Fruit fly (Drosophila melanogaster) whole organism, embryonic: Measurements from ENCODE around the gene Hinfp.
A peak's percentile ranks its signal among the peaks of the same experiment; 100 is the strongest.

Source experiments
- Ada2b ChIP-seq: fragments of 200-800 bp; sonication (Bioruptor generic); IDR thresholded peaks from 2 replicates; pipeline ENCODE4 v1.3.6; 2022; ENCODE audit warnings: missing biosample characterization, missing genetic modification characterization
- B-H1 ChIP-seq: fragments of 200-800 bp; sonication (Bioruptor generic); IDR thresholded peaks from 3 replicates; pipeline ENCODE4 v1.3.6; 2022; ENCODE audit warnings: missing biosample characterization, missing genetic modification characterization
- Bgb ChIP-seq: fragments of 200-800 bp; sonication (Bioruptor generic); IDR thresholded peaks from 2 replicates; pipeline ENCODE4 v1.3.6; 2022; ENCODE audit warnings: missing biosample characterization, missing genetic modification characterization; ENCODE audit not compliant: partially characterized antibody
- C15 ChIP-seq: fragments of 200-800 bp; sonication (Bioruptor generic); IDR thresholded peaks from 3 replicates; pipeline ENCODE4 v1.3.6; 2022; ENCODE audit warnings: missing biosample characterization, missing genetic modification characterization
- CG10959 ChIP-seq: fragments of 200-800 bp; sonication (Bioruptor generic); IDR thresholded peaks from 2 replicates; pipeline ENCODE4 v1.3.6; 2022; ENCODE audit warnings: missing biosample characterization, missing genetic modification characterization
- CG11093 ChIP-seq: fragments of 200-800 bp; sonication (Bioruptor generic); IDR thresholded peaks from 3 replicates; pipeline ENCODE4 v1.3.6; 2022; ENCODE audit warnings: missing biosample characterization, missing genetic modification characterization
- CG11695 ChIP-seq: fragments of 200-800 bp; sonication (Bioruptor generic); IDR thresholded peaks from 3 replicates; pipeline ENCODE4 v1.3.6; 2022; ENCODE audit warnings: missing biosample characterization, missing genetic modification characterization
- CG11723 ChIP-seq: fragments of 200-800 bp; sonication (Bioruptor generic); optimal IDR thresholded peaks from 2 replicates; lab custom pipeline; 2017; ENCODE audit warnings: missing biosample characterization, mild to moderate bottlenecking, missing genetic modification characterization
- CG13296 ChIP-seq: fragments of 200-800 bp; sonication (Bioruptor generic); optimal IDR thresholded peaks from 3 replicates; lab custom pipeline; 2018; ENCODE audit warnings: missing biosample characterization, mild to moderate bottlenecking, missing genetic modification characterization
- CG17568 ChIP-seq: fragments of 200-800 bp; sonication (Bioruptor generic); optimal IDR thresholded peaks from 2 replicates; lab custom pipeline; 2018; ENCODE audit warnings: missing biosample characterization, mild to moderate bottlenecking, missing genetic modification characterization, moderate library complexity
- CG1832 ChIP-seq: fragments of 200-800 bp; sonication (Bioruptor generic); optimal IDR thresholded peaks from 2 replicates; lab custom pipeline; 2017; ENCODE audit warnings: missing biosample characterization, mild to moderate bottlenecking, missing genetic modification characterization, inconsistent platforms
- CG18764 ChIP-seq: fragments of 200-800 bp; sonication (Bioruptor generic); optimal IDR thresholded peaks from 3 replicates; lab custom pipeline; 2016; ENCODE audit warnings: missing biosample characterization, missing genetic modification characterization
- CG32767 ChIP-seq: fragments of 200-800 bp; sonication (Bioruptor generic); IDR thresholded peaks from 2 replicates; pipeline ENCODE4 v1.3.6; 2022; ENCODE audit warnings: missing biosample characterization, missing genetic modification characterization
- CG32772 ChIP-seq: fragments of 200-800 bp; sonication (Bioruptor generic); IDR thresholded peaks from 2 replicates; pipeline ENCODE4 v1.3.6; 2022; ENCODE audit warnings: missing biosample characterization, missing genetic modification characterization
- CG3407 ChIP-seq: fragments of 200-800 bp; sonication (Bioruptor generic); optimal IDR thresholded peaks from 2 replicates; lab custom pipeline; 2018; ENCODE audit warnings: missing biosample characterization, mild to moderate bottlenecking, missing genetic modification characterization
- CG7271 ChIP-seq: fragments of 200-800 bp; sonication (Bioruptor generic); optimal IDR thresholded peaks from 2 replicates; lab custom pipeline; 2018; ENCODE audit warnings: missing biosample characterization, mild to moderate bottlenecking, missing genetic modification characterization, moderate library complexity
- CG7372 ChIP-seq: fragments of 200-800 bp; sonication (Bioruptor generic); IDR thresholded peaks from 2 replicates; pipeline ENCODE4 v1.3.6; 2022; ENCODE audit warnings: missing biosample characterization, missing genetic modification characterization
- CG7556 ChIP-seq: fragments of 200-800 bp; sonication (Bioruptor generic); optimal IDR thresholded peaks from 2 replicates; lab custom pipeline; 2017; ENCODE audit warnings: missing biosample characterization, mild to moderate bottlenecking, missing genetic modification characterization
- CG7786 ChIP-seq: fragments of 200-800 bp; sonication (Bioruptor generic); optimal IDR thresholded peaks from 2 replicates; lab custom pipeline; 2016; ENCODE audit warnings: missing biosample characterization, missing genetic modification characterization
- CG8290 ChIP-seq, 3 experiments: fragments of 200-800 bp; sonication (Bioruptor generic); optimal IDR thresholded peaks; 2 replicates each; lab custom pipeline; 2016 to 2019; ENCODE audit warnings: missing biosample characterization in 3 of 3, missing genetic modification characterization in 3 of 3, mild to moderate bottlenecking in 2 of 3, moderate library complexity in 1 of 3
- D ChIP-seq, 2 experiments: fragments of 200-800 bp in 1 of 2; fragments of >200 bp in 1 of 2; sonication (Bioruptor generic) in 1 of 2; optimal IDR thresholded peaks; 2 replicates in 1 of 2; 3 replicates in 1 of 2; lab custom pipeline; 2017; ENCODE audit warnings: mild to moderate bottlenecking in 1 of 2, missing biosample characterization in 1 of 2, missing genetic modification characterization in 1 of 2, missing genetic modification reagents in 1 of 2
- Dad ChIP-seq: fragments of 200-800 bp; sonication (Bioruptor generic); optimal IDR thresholded peaks from 3 replicates; lab custom pipeline; 2016; ENCODE audit warnings: missing biosample characterization, missing genetic modification characterization
- Doc2 ChIP-seq: fragments of 200-800 bp; sonication (Bioruptor generic); IDR thresholded peaks from 2 replicates; pipeline ENCODE4 v1.3.6; 2022; ENCODE audit warnings: missing biosample characterization, missing genetic modification characterization
- Doc3 ChIP-seq: fragments of 200-800 bp; sonication (Bioruptor generic); IDR thresholded peaks from 3 replicates; pipeline ENCODE4 v1.3.6; 2022; ENCODE audit warnings: missing biosample characterization, missing genetic modification characterization; ENCODE audit not compliant: partially characterized antibody
- Fer3 ChIP-seq: fragments of 200-800 bp; sonication (Bioruptor generic); optimal IDR thresholded peaks from 2 replicates; lab custom pipeline; 2018; ENCODE audit warnings: missing biosample characterization, mild to moderate bottlenecking, missing genetic modification characterization, moderate library complexity
- Gug ChIP-seq: fragments of 200-800 bp; sonication (Bioruptor generic); IDR thresholded peaks from 4 replicates; pipeline ENCODE4 v1.3.6; 2022; ENCODE audit warnings: missing biosample characterization, missing genetic modification characterization
- Hey ChIP-seq: fragments of 200-800 bp; sonication (Bioruptor generic); optimal IDR thresholded peaks from 3 replicates; lab custom pipeline; 2018; ENCODE audit warnings: missing biosample characterization, mild to moderate bottlenecking, missing genetic modification characterization
- Lpt ChIP-seq: fragments of >200 bp; optimal IDR thresholded peaks from 2 replicates; lab custom pipeline; 2018; ENCODE audit warnings: missing biosample characterization, missing genetic modification characterization
- Neu2 ChIP-seq: fragments of 200-800 bp; sonication (Bioruptor generic); optimal IDR thresholded peaks from 3 replicates; lab custom pipeline; 2016; ENCODE audit warnings: missing biosample characterization, missing genetic modification characterization, borderline replicate concordance
- Side ChIP-seq: fragments of 200-800 bp; sonication (Bioruptor generic); optimal IDR thresholded peaks from 2 replicates; lab custom pipeline; 2016; ENCODE audit warnings: missing biosample characterization, missing genetic modification characterization
- Six4 ChIP-seq: fragments of 200-800 bp; sonication (Bioruptor generic); optimal IDR thresholded peaks from 2 replicates; lab custom pipeline; 2016; ENCODE audit warnings: missing biosample characterization, missing genetic modification characterization
- Stat92E ChIP-seq, 3 experiments: fragments of >200 bp in 2 of 3; fragments of 200-800 bp in 1 of 3; sonication (Bioruptor generic) in 1 of 3; optimal IDR thresholded peaks; 2 replicates each; lab custom pipeline; 2017 to 2019; ENCODE audit warnings: missing biosample characterization in 3 of 3, missing genetic modification characterization in 3 of 3, mild to moderate bottlenecking in 1 of 3, moderate library complexity in 1 of 3
- Vsx1 ChIP-seq: fragments of 200-800 bp; sonication (Bioruptor generic); optimal IDR thresholded peaks from 2 replicates; lab custom pipeline; 2017; ENCODE audit warnings: missing biosample characterization, mild to moderate bottlenecking, missing genetic modification characterization, missing genetic modification reagents
- az2 ChIP-seq: fragments of 200-800 bp; sonication (Bioruptor generic); optimal IDR thresholded peaks from 3 replicates; lab custom pipeline; 2016; ENCODE audit warnings: missing biosample characterization, missing genetic modification characterization
- br ChIP-seq: fragments of >200 bp; optimal IDR thresholded peaks from 2 replicates; lab custom pipeline; 2017
- fd102C ChIP-seq: fragments of 200-800 bp; sonication (Bioruptor generic); optimal IDR thresholded peaks from 2 replicates; lab custom pipeline; 2018; ENCODE audit warnings: missing biosample characterization, mild to moderate bottlenecking, missing genetic modification characterization, moderate library complexity
- fd3F ChIP-seq: fragments of 200-800 bp; sonication (Bioruptor generic); optimal IDR thresholded peaks from 2 replicates; lab custom pipeline; 2018; ENCODE audit warnings: missing biosample characterization, mild to moderate bottlenecking, missing genetic modification characterization, moderate library complexity
- fu2 ChIP-seq: fragments of 200-800 bp; sonication (Bioruptor generic); optimal IDR thresholded peaks from 2 replicates; lab custom pipeline; 2016; ENCODE audit warnings: missing biosample characterization, missing genetic modification characterization
- gcm ChIP-seq: fragments of 200-800 bp; sonication (Bioruptor generic); optimal IDR thresholded peaks from 2 replicates; lab custom pipeline; 2019; ENCODE audit warnings: missing biosample characterization, mild to moderate bottlenecking, missing genetic modification characterization, moderate library complexity
- hb ChIP-seq: fragments of 200-800 bp; sonication (Bioruptor generic); IDR thresholded peaks from 3 replicates; pipeline ENCODE4 v1.3.6; 2022; ENCODE audit warnings: missing biosample characterization, missing genetic modification characterization; ENCODE audit not compliant: partially characterized antibody
- kah ChIP-seq: fragments of 200-800 bp; sonication (Bioruptor generic); optimal IDR thresholded peaks from 2 replicates; lab custom pipeline; 2018; ENCODE audit warnings: missing biosample characterization, mild to moderate bottlenecking, missing genetic modification characterization
- oc ChIP-seq: fragments of 200-800 bp; sonication (Bioruptor generic); optimal IDR thresholded peaks from 2 replicates; lab custom pipeline; 2018; ENCODE audit warnings: missing biosample characterization, mild to moderate bottlenecking, missing genetic modification characterization, moderate library complexity
- pfk ChIP-seq: fragments of 200-800 bp; sonication (Bioruptor generic); optimal IDR thresholded peaks from 2 replicates; lab custom pipeline; 2018; ENCODE audit warnings: missing biosample characterization, mild to moderate bottlenecking, missing genetic modification characterization, moderate library complexity
- pros ChIP-seq: fragments of 200-800 bp; sonication (Bioruptor generic); optimal IDR thresholded peaks from 3 replicates; lab custom pipeline; 2019; ENCODE audit warnings: missing biosample characterization, mild to moderate bottlenecking, missing genetic modification characterization, moderate library complexity
- run ChIP-seq: fragments of 200-800 bp; sonication (Bioruptor generic); optimal IDR thresholded peaks from 3 replicates; lab custom pipeline; 2018; ENCODE audit warnings: missing biosample characterization, mild to moderate bottlenecking, missing genetic modification characterization
- sens ChIP-seq: fragments of 200-800 bp; sonication (Bioruptor generic); peaks from one replicate; lab custom pipeline; 2016; ENCODE audit warnings: missing biosample characterization, missing genetic modification characterization
- tin ChIP-seq: fragments of 200-800 bp; sonication (Bioruptor generic); optimal IDR thresholded peaks from 3 replicates; lab custom pipeline; 2016; ENCODE audit warnings: missing biosample characterization, missing genetic modification characterization
- twi ChIP-seq: fragments of 200-800 bp; optimal IDR thresholded peaks from 2 replicates; lab custom pipeline; 2019; ENCODE audit warnings: missing biosample characterization, mild to moderate bottlenecking, missing genetic modification characterization, moderate library complexity
- yki ChIP-seq: fragments of >200 bp; optimal IDR thresholded peaks from 3 replicates; lab custom pipeline; 2018

The Hinfp gene

DNA sequence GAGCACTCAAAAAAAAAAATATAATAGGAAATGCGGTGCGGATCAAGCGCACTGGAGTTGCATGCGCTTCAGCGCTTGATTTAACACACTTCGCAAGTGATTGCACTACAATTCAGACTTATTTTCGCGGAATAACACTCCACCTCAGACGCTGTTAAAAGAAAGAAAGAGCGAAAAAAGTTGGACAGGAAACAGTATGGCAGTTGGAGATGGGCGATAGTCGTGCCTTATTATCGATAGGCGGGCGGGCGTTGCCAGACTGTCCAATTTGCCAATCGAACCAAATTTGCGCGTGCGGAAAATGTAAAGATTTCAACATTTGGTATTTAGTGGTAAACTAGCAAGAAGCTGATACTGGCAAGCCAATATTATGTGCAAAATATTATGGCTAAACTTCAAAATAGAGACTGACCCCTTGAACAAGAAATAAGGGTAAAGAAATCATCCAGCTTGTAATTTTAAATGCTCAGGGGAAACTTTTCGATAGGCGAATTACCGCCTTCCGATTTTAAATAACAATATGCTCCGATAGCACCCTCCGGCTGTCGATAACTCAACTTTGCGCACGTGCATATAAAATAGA lies 4.0 kb downstream of the Hinfp start, which contains the start of the genes RpL36 and Mybbp1A (continued):
- TF ChIP-seq Vsx1 (no peak), gcm (GFP tag; lab: Kevin White, UChicago) (peak; percentile 55), kah (GFP tag; lab: Kevin White, UChicago) (peak; percentile 45), Ada2b (GFP tag; lab: Robert Waterston, UW) (0 out of 2 replicates have a peak, but pooled peaks have one; percentile 16), Fer3 (tag; lab: Kevin White, UChicago) (peak; percentile 66), fd3F (GFP tag; lab: Kevin White, UChicago) (peak; percentile 55), hb (GFP tag; lab: Robert Waterston, UW) (peak; percentile 93), oc (tag; lab: Kevin White, UChicago) (no peak), Dad (GFP tag; lab: Kevin White, UChicago) (peak; percentile 56), C15 (GFP tag; lab: Robert Waterston, UW) (no peak), CG7556 (GFP tag; lab: Kevin White, UChicago) (peak; percentile 49), pros (peak; percentile 21), fu2 (GFP tag; lab: Kevin White, UChicago) (peak; percentile 54), Hey (tag; lab: Kevin White, UChicago) (no peak), CG7786 (peak; percentile 70), twi (tag; lab: Kevin White, UChicago) (peak; percentile 37), yki (lab: Kevin White, UChicago) (no peak), CG8290 (GFP tag; optimal IDR thresholded peaks at IDR 0.05; lab: Kevin White, UChicago) (peak; percentile 35), CG8290 (tag; optimal IDR thresholded peaks at IDR 0.05; lab: Kevin White, UChicago) (peak; percentile 48 to 90), CG18764 (peak; percentile 60), Stat92E (GFP tag; optimal IDR thresholded peaks at IDR 0.05; lab: Kevin White, UChicago) (peak in 1 of 3 experiments; percentile 12), D (optimal IDR thresholded peaks at IDR 0.05; lab: Kevin White, UChicago) (no peak), D (GFP tag; optimal IDR thresholded peaks at IDR 0.05; lab: Kevin White, UChicago) (peak; percentile 64), Six4 (GFP tag; lab: Kevin White, UChicago) (peak; percentile 52), Lpt (GFP tag; lab: Kevin White, UChicago) (no peak), CG7271 (peak; percentile 68), Bgb (GFP tag; lab: Robert Waterston, UW) (peak; percentile 87), CG32767 (GFP tag; lab: Robert Waterston, UW) (0 out of 2 replicates have a peak, but pooled peaks have one; percentile 41), Neu2 (peak; percentile 93), CG7372 (GFP tag; lab: Robert Waterston, UW) (peak; percentile 54; the same call in 1 of the 2 replicates), CG10959 (GFP tag; lab: Robert Waterston, UW) (no peak), B-H1 (GFP tag; lab: Robert Waterston, UW) (peak; percentile 20; the same call in 1 of the 3 replicates), br (lab: Kevin White, UChicago) (no peak), Doc3 (peak; percentile 73; the same call in 2 of the 3 replicates), fd102C (GFP tag; lab: Kevin White, UChicago) (peak; percentile 28), Gug (GFP tag; lab: Robert Waterston, UW) (peak; percentile 52; the same call in 1 of the 4 replicates), CG13296 (peak; percentile 82), CG11093 (GFP tag; lab: Robert Waterston, UW) (no peak), CG32772 (GFP tag; lab: Robert Waterston, UW) (peak; percentile 70), tin (GFP tag; lab: Kevin White, UChicago) (peak; percentile 65), Side (peak; percentile 86), sens (peak; percentile 93), Doc2 (GFP tag; lab: Robert Waterston, UW) (no peak), CG1832 (GFP tag; lab: Kevin White, UChicago) (no peak), CG11695 (GFP tag; lab: Robert Waterston, UW) (0 out of 3 replicates have a peak, but pooled peaks have one; percentile 36), CG3407 (GFP tag; lab: Kevin White, UChicago) (peak; percentile 58), CG11723 (GFP tag; lab: Kevin White, UChicago) (peak; percentile 74), run (tag; lab: Kevin White, UChicago) (peak; percentile 3), az2 (GFP tag; lab: Kevin White, UChicago) (peak; percentile 58), pfk (peak; percentile 55), CG17568 (GFP tag; lab: Kevin White, UChicago) (no peak)
